Worm (Caenorhabditis elegans): ENCODE measurements around the gene zipt-9.

ce11 chrV:13736147-13736546 lies 21.1 kb upstream of the zipt-9 start, which contains the start of gene F35E12.6:
- no peak for TF ChIP-seq ama-1 (optimal IDR thresholded peaks at IDR 0.05)
- TF ChIP-seq elt-2 (tag; optimal IDR thresholded peaks at IDR 0.05): peak; percentile 36
- TF ChIP-seq mml-1 (tag; optimal IDR thresholded peaks at IDR 0.05): no peak
